Worm (Caenorhabditis elegans) whole organism, midembryonic: ENCODE results near the gene Y48A6C.4.

Source experiments
- T22C8.4 ChIP-seq: fragments of 200-800 bp; sonication (Bioruptor generic); IDR thresholded peaks from 2 replicates; pipeline ENCODE4 v1.3.6; 2022; ENCODE audit warnings: missing genetic modification characterization, missing compliant biosample characterization
- flt-1 ChIP-seq: fragments of 200-800 bp; sonication (Bioruptor generic); IDR thresholded peaks from 2 replicates; pipeline ENCODE4 v1.3.6; 2022; ENCODE audit warnings: missing genetic modification characterization, missing compliant biosample characterization
- ztf-29 ChIP-seq: fragments of 200-800 bp; sonication (Bioruptor generic); IDR thresholded peaks from 2 replicates; pipeline ENCODE4 v1.3.6; 2022; ENCODE audit warnings: missing genetic modification reagents, missing genetic modification characterization, missing compliant biosample characterization

DNA sequence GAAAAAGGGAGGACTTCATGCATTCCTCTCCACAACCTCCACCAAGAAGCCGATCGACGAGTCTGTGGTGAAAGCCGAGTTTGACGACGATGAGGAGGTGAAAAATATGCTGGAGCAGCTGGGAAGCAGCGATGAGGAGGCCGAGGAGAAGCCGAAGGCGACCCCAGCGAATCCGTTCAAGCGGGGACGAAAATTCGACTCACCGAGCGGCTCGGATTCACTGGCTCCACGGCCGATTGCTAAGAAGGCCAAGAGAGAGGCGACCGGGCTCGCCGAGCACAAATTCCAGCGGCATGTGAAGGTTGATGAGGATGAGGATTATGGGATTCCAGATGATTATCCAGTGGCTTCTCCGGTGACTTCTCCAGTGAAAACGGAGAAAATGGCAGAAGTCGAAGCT, 23.3 kb downstream of the Y48A6C.4 start:
- TF ChIP-seq T22C8.4 (GFP tag; lab: Robert Waterston, UW) (no peak), flt-1 (GFP tag; lab: Robert Waterston, UW) (no peak), ztf-29 (GFP tag; lab: Robert Waterston, UW) (no peak)
